Fruit fly (Drosophila melanogaster) whole organism, prepupa: ENCODE data around the gene CG17734.

Source experiments
- Blimp-1 ChIP-seq: fragments of 200-800 bp; sonication (Bioruptor generic); optimal IDR thresholded peaks from 3 replicates; lab custom pipeline; 2017; ENCODE audit warnings: missing biosample characterization, missing genetic modification characterization, mild to moderate bottlenecking, moderate library complexity, missing genetic modification reagents
- CG10669 ChIP-seq: fragments of 200-800 bp; sonication (Bioruptor generic); optimal IDR thresholded peaks from 3 replicates; lab custom pipeline; 2018; ENCODE audit warnings: missing biosample characterization, mild to moderate bottlenecking, missing genetic modification characterization, moderate library complexity
- CG11762 ChIP-seq: fragments of 200-800 bp; sonication (Bioruptor generic); optimal IDR thresholded peaks from 3 replicates; lab custom pipeline; 2016; ENCODE audit warnings: missing biosample characterization, missing genetic modification characterization; ENCODE audit not compliant: insufficient read depth
- CG11902 ChIP-seq: fragments of 200-800 bp; sonication (Bioruptor generic); optimal IDR thresholded peaks from 3 replicates; lab custom pipeline; 2016; ENCODE audit warnings: missing biosample characterization, missing genetic modification characterization
- CG1621 ChIP-seq: fragments of 200-800 bp; sonication (Bioruptor generic); optimal IDR thresholded peaks from 3 replicates; lab custom pipeline; 2018; ENCODE audit warnings: missing biosample characterization, mild to moderate bottlenecking, missing genetic modification characterization
- CG32006 ChIP-seq: fragments of 200-800 bp; sonication (Bioruptor generic); optimal IDR thresholded peaks from 3 replicates; lab custom pipeline; 2017; ENCODE audit warnings: missing biosample characterization, mild to moderate bottlenecking, missing genetic modification characterization
- CG34406 ChIP-seq: fragments of 200-800 bp; sonication (Bioruptor generic); optimal IDR thresholded peaks from 3 replicates; lab custom pipeline; 2016; ENCODE audit warnings: missing biosample characterization, missing genetic modification characterization
- CG4318 ChIP-seq: fragments of 200-800 bp; sonication (Bioruptor generic); optimal IDR thresholded peaks from 3 replicates; lab custom pipeline; 2017; ENCODE audit warnings: missing biosample characterization, mild to moderate bottlenecking, missing genetic modification characterization
- CG6163 ChIP-seq: fragments of 200-800 bp; sonication (Bioruptor generic); IDR thresholded peaks from 3 replicates; pipeline ENCODE4 v1.3.6; 2022; ENCODE audit warnings: missing biosample characterization, missing genetic modification characterization
- CG6854 ChIP-seq: fragments of 200-800 bp; sonication (Bioruptor generic); optimal IDR thresholded peaks from 2 replicates; lab custom pipeline; 2017; ENCODE audit warnings: missing biosample characterization, mild to moderate bottlenecking, missing genetic modification characterization
- CG9139 ChIP-seq: fragments of 200-800 bp; sonication (Bioruptor generic); optimal IDR thresholded peaks from 3 replicates; lab custom pipeline; 2017; ENCODE audit warnings: missing biosample characterization, mild to moderate bottlenecking, missing genetic modification characterization
- Eip78C ChIP-seq: fragments of 200-800 bp; sonication (Bioruptor generic); peaks from one replicate; lab custom pipeline; 2016; ENCODE audit warnings: missing biosample characterization, missing genetic modification characterization
- Eip93F ChIP-seq: fragments of 200-800 bp; sonication (Bioruptor generic); optimal IDR thresholded peaks from 2 replicates; lab custom pipeline; 2016; ENCODE audit warnings: missing biosample characterization, mild to moderate bottlenecking, missing genetic modification characterization
- Ets21C ChIP-seq: fragments of 200-800 bp; sonication (Bioruptor generic); optimal IDR thresholded peaks from 3 replicates; lab custom pipeline; 2016; ENCODE audit warnings: missing biosample characterization, missing genetic modification characterization
- Ets96B ChIP-seq: fragments of 200-800 bp; optimal IDR thresholded peaks from 2 replicates; lab custom pipeline; 2019; ENCODE audit warnings: missing biosample characterization, mild to moderate bottlenecking, missing genetic modification characterization, moderate library complexity
- Gug ChIP-seq: fragments of 200-800 bp; sonication (Bioruptor generic); IDR thresholded peaks from 2 replicates; pipeline ENCODE4 v1.3.6; 2022; ENCODE audit warnings: missing biosample characterization, missing genetic modification characterization
- Hr38 ChIP-seq: sonication (Bioruptor generic); optimal IDR thresholded peaks from 2 replicates; lab custom pipeline; 2016; ENCODE audit warnings: missing biosample characterization, missing genetic modification characterization
- Hr4 ChIP-seq: fragments of 200-800 bp; sonication (Bioruptor generic); optimal IDR thresholded peaks from 3 replicates; lab custom pipeline; 2016; ENCODE audit warnings: missing biosample characterization, missing genetic modification characterization
- Lpt ChIP-seq: fragments of 200-800 bp; sonication (Bioruptor generic); optimal IDR thresholded peaks from 3 replicates; lab custom pipeline; 2016; ENCODE audit warnings: missing biosample characterization, missing genetic modification characterization
- Met ChIP-seq: fragments of 200-800 bp; sonication (Bioruptor generic); optimal IDR thresholded peaks from 3 replicates; lab custom pipeline; 2016; ENCODE audit warnings: missing biosample characterization, missing genetic modification characterization
- OdsH ChIP-seq: fragments of 200-800 bp; sonication (Bioruptor generic); optimal IDR thresholded peaks from 3 replicates; lab custom pipeline; 2016; ENCODE audit warnings: missing biosample characterization, missing genetic modification characterization
- Sox102F ChIP-seq: fragments of 200-800 bp; sonication (Bioruptor generic); optimal IDR thresholded peaks from 2 replicates; lab custom pipeline; 2016; ENCODE audit warnings: missing biosample characterization, mild to moderate bottlenecking, missing genetic modification characterization
- Sox15 ChIP-seq: fragments of 200-800 bp; sonication (Bioruptor generic); optimal IDR thresholded peaks from 3 replicates; lab custom pipeline; 2016; ENCODE audit warnings: missing biosample characterization, missing genetic modification characterization
- achi ChIP-seq: fragments of 200-800 bp; sonication (Bioruptor generic); optimal IDR thresholded peaks from 3 replicates; lab custom pipeline; 2016; ENCODE audit warnings: missing biosample characterization, missing genetic modification characterization
- acj6 ChIP-seq: fragments of 200-800 bp; sonication (Bioruptor generic); optimal IDR thresholded peaks from 3 replicates; lab custom pipeline; 2016; ENCODE audit warnings: missing biosample characterization, missing genetic modification characterization
- dac ChIP-seq: fragments of 200-800 bp; sonication (Bioruptor generic); optimal IDR thresholded peaks from 2 replicates; lab custom pipeline; 2017; ENCODE audit warnings: missing biosample characterization, mild to moderate bottlenecking, missing genetic modification characterization
- fkh ChIP-seq: fragments of 200-800 bp; sonication (Bioruptor generic); optimal IDR thresholded peaks from 3 replicates; lab custom pipeline; 2017; ENCODE audit warnings: missing biosample characterization, mild to moderate bottlenecking, missing genetic modification characterization, moderate library complexity
- lz ChIP-seq: fragments of 200-800 bp; sonication (Bioruptor generic); optimal IDR thresholded peaks from 3 replicates; lab custom pipeline; 2016; ENCODE audit warnings: missing biosample characterization, missing genetic modification characterization
- pdm3 ChIP-seq: fragments of 200-800 bp; sonication (Bioruptor generic); optimal IDR thresholded peaks from 3 replicates; lab custom pipeline; 2016; ENCODE audit warnings: missing biosample characterization, missing genetic modification characterization
- salr ChIP-seq, 2 experiments: fragments of 200-800 bp; sonication (Bioruptor generic); optimal IDR thresholded peaks; 3 replicates each; lab custom pipeline; 2016 to 2018; ENCODE audit warnings: missing biosample characterization in 2 of 2, missing genetic modification characterization in 2 of 2, mild to moderate bottlenecking in 1 of 2
- spab ChIP-seq: fragments of 200-800 bp; sonication (Bioruptor generic); optimal IDR thresholded peaks from 2 replicates; lab custom pipeline; 2017; ENCODE audit warnings: missing biosample characterization, mild to moderate bottlenecking, missing genetic modification characterization, missing genetic modification reagents
- vri ChIP-seq: fragments of 200-800 bp; sonication (Bioruptor generic); optimal IDR thresholded peaks from 3 replicates; lab custom pipeline; 2016; ENCODE audit warnings: missing biosample characterization, mild to moderate bottlenecking, missing genetic modification characterization

The CG17734 gene

dm6 chr3R:11196648-11197388, 47.0 kb downstream of the CG17734 start (continued):
- TF ChIP-seq Hr38 (GFP tag; lab: Kevin White, UChicago), result no peak
- peak; percentile 100 for TF ChIP-seq CG4318 (GFP tag; lab: Kevin White, UChicago)
- TF ChIP-seq dac (GFP tag; lab: Kevin White, UChicago), result peak; percentile 97
- peak; percentile 95 for TF ChIP-seq CG11762 (GFP tag; lab: Kevin White, UChicago)
- peak; percentile 97 for TF ChIP-seq pdm3 (GFP tag; lab: Kevin White, UChicago)
- TF ChIP-seq Met (GFP tag; lab: Kevin White, UChicago), result peak; percentile 97
- peak; percentile 92 for TF ChIP-seq Ets96B (tag; lab: Kevin White, UChicago)
- TF ChIP-seq salr (GFP tag; optimal IDR thresholded peaks at IDR 0.05; lab: Kevin White, UChicago), result peak; percentile 87 to 98
- TF ChIP-seq Gug, result peak; percentile 99
- peak; percentile 89 for TF ChIP-seq CG1621 (tag; lab: Kevin White, UChicago)
- TF ChIP-seq CG9139 (GFP tag; lab: Kevin White, UChicago), result peak; percentile 99
- TF ChIP-seq Ets21C (GFP tag; lab: Kevin White, UChicago), result peak; percentile 86
- TF ChIP-seq spab (GFP tag; lab: Kevin White, UChicago), result peak; percentile 98
- TF ChIP-seq CG6163 (GFP tag; lab: Robert Waterston, UW), result peak; percentile 97
- peak; percentile 99 for TF ChIP-seq achi (GFP tag; lab: Kevin White, UChicago)
- peak; percentile 100 for TF ChIP-seq Eip78C (GFP tag; lab: Kevin White, UChicago)
- TF ChIP-seq Hr4 (GFP tag; lab: Kevin White, UChicago), result peak; percentile 98
- TF ChIP-seq CG6854, result peak; percentile 98
- TF ChIP-seq vri, result peak; percentile 80
- TF ChIP-seq acj6 (GFP tag; lab: Kevin White, UChicago), result peak; percentile 97
- TF ChIP-seq Sox102F (GFP tag; lab: Kevin White, UChicago), result peak; percentile 95
- TF ChIP-seq CG10669 (GFP tag; lab: Kevin White, UChicago), result peak; percentile 96
- peak; percentile 97 for TF ChIP-seq lz (GFP tag; lab: Kevin White, UChicago)
- TF ChIP-seq CG32006 (GFP tag; lab: Kevin White, UChicago), result peak; percentile 100
- TF ChIP-seq OdsH, result peak; percentile 98
- peak; percentile 98 for TF ChIP-seq Lpt (GFP tag; lab: Kevin White, UChicago)

DNA sequence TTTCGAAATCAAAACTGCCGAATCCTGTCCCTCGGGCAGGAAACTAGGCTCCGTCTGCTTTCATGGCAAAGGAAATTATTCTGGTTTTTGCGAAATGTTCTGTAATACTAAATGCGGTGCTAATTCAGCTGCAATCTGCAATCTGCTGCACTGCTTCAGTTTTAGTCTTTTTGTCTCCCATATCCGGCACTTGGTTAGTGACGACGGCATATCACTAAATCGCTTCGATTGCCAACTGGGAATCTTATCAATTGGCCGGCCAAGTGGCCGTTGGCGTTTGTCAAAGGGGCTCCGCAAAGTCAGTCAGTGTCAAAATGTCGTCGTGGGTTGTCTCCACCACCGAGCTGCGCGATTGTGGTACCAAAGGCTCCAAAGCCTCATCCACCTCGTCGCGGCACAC, 48.0 kb downstream of the CG17734 start, which contains the start of gene CG18577:
Gene CG18577, plus strand, starts transcription at position 301 of the 400 bp plus-strand sequence.
- no peak for TF ChIP-seq CG34406
- no peak for TF ChIP-seq CG4318 (GFP tag; lab: Kevin White, UChicago)
- TF ChIP-seq CG11902 (GFP tag; lab: Kevin White, UChicago), result no peak
- no peak for TF ChIP-seq Sox102F (GFP tag; lab: Kevin White, UChicago)
- TF ChIP-seq fkh (GFP tag; lab: Kevin White, UChicago), result no peak
- no peak for TF ChIP-seq Sox15 (GFP tag; lab: Kevin White, UChicago)
- no peak for TF ChIP-seq Blimp-1 (GFP tag; lab: Kevin White, UChicago)
- no peak for TF ChIP-seq Eip93F (GFP tag; lab: Kevin White, UChicago)
